Fruit fly (Drosophila melanogaster) whole organism, embryonic: ENCODE measurements around the gene eIF3l.

Source experiments
- Adf1 ChIP-seq: fragments of 200-800 bp; sonication (Bioruptor generic); IDR thresholded peaks from 2 replicates; pipeline ENCODE4 v1.3.6; 2022; ENCODE audit warnings: missing biosample characterization, missing genetic modification characterization
- Antp ChIP-seq: fragments of 200-800 bp; sonication (Bioruptor generic); optimal IDR thresholded peaks from 3 replicates; lab custom pipeline; 2016; ENCODE audit warnings: missing biosample characterization, missing genetic modification characterization
- Atf-2 ChIP-seq: fragments of 200-800 bp; sonication (Bioruptor generic); optimal IDR thresholded peaks from 2 replicates; lab custom pipeline; 2016; ENCODE audit warnings: missing biosample characterization, missing genetic modification characterization
- CG12744 ChIP-seq: fragments of 200-800 bp; sonication (Bioruptor generic); optimal IDR thresholded peaks from 2 replicates; lab custom pipeline; 2016; ENCODE audit warnings: missing biosample characterization, missing genetic modification characterization
- CG14441 ChIP-seq: fragments of 200-800 bp; sonication (Bioruptor generic); IDR thresholded peaks from 2 replicates; pipeline ENCODE4 v1.3.6; 2022; ENCODE audit warnings: missing biosample characterization, missing genetic modification characterization
- CG16863 ChIP-seq: fragments of 200-800 bp; sonication (Bioruptor generic); optimal IDR thresholded peaks from 3 replicates; lab custom pipeline; 2016; ENCODE audit warnings: missing biosample characterization, missing genetic modification characterization
- CG17328 ChIP-seq: fragments of 200-800 bp; sonication (Bioruptor generic); IDR thresholded peaks from 2 replicates; pipeline ENCODE4 v1.3.6; 2022; ENCODE audit warnings: missing biosample characterization, missing genetic modification characterization
- CG17361 ChIP-seq: fragments of 200-800 bp; sonication (Bioruptor generic); IDR thresholded peaks from 3 replicates; pipeline ENCODE4 v1.3.6; 2022; ENCODE audit warnings: missing biosample characterization, missing genetic modification characterization
- CG30403 ChIP-seq: fragments of 200-800 bp; sonication (Bioruptor generic); optimal IDR thresholded peaks from 3 replicates; lab custom pipeline; 2016; ENCODE audit warnings: missing biosample characterization, missing genetic modification characterization
- CG32767 ChIP-seq: fragments of 200-800 bp; sonication (Bioruptor generic); IDR thresholded peaks from 2 replicates; pipeline ENCODE4 v1.3.6; 2022; ENCODE audit warnings: missing biosample characterization, missing genetic modification characterization
- CG32772 ChIP-seq: fragments of 200-800 bp; sonication (Bioruptor generic); IDR thresholded peaks from 2 replicates; pipeline ENCODE4 v1.3.6; 2022; ENCODE audit warnings: missing biosample characterization, missing genetic modification characterization
- CG33557 ChIP-seq: fragments of 200-800 bp; sonication (Bioruptor generic); optimal IDR thresholded peaks from 2 replicates; lab custom pipeline; 2019; ENCODE audit warnings: missing biosample characterization, mild to moderate bottlenecking, missing genetic modification characterization, moderate library complexity
- CG3995 ChIP-seq: fragments of 200-800 bp; sonication (Bioruptor generic); optimal IDR thresholded peaks from 3 replicates; lab custom pipeline; 2016; ENCODE audit warnings: missing biosample characterization, missing genetic modification characterization
- CG4328 ChIP-seq: fragments of 200-800 bp; sonication (Bioruptor generic); optimal IDR thresholded peaks from 3 replicates; lab custom pipeline; 2017; ENCODE audit warnings: missing biosample characterization, missing genetic modification reagents, missing genetic modification characterization
- CG4707 ChIP-seq: fragments of 200-800 bp; sonication (Bioruptor generic); optimal IDR thresholded peaks from 2 replicates; lab custom pipeline; 2018; ENCODE audit warnings: missing biosample characterization, mild to moderate bottlenecking, missing genetic modification characterization, moderate library complexity
- CG5953 ChIP-seq: fragments of 200-800 bp; sonication (Bioruptor generic); IDR thresholded peaks from 2 replicates; pipeline ENCODE4 v1.3.6; 2022; ENCODE audit warnings: missing biosample characterization, missing genetic modification characterization
- CG6175 ChIP-seq: fragments of 200-800 bp; sonication (Bioruptor generic); IDR thresholded peaks from 3 replicates; pipeline ENCODE4 v1.3.6; 2022; ENCODE audit warnings: missing biosample characterization, missing genetic modification characterization
- CG6254 ChIP-seq: fragments of 200-800 bp; sonication (Bioruptor generic); optimal IDR thresholded peaks from 3 replicates; lab custom pipeline; 2017; ENCODE audit warnings: mild to moderate bottlenecking, missing biosample characterization, missing genetic modification reagents, missing genetic modification characterization
- CG6765 ChIP-seq: fragments of 200-800 bp; sonication (Bioruptor generic); optimal IDR thresholded peaks from 3 replicates; lab custom pipeline; 2017; ENCODE audit warnings: missing biosample characterization, mild to moderate bottlenecking, missing genetic modification characterization
- CG6854 ChIP-seq: fragments of 200-800 bp; sonication (Bioruptor generic); optimal IDR thresholded peaks from 3 replicates; lab custom pipeline; 2017; ENCODE audit warnings: missing biosample characterization, mild to moderate bottlenecking, missing genetic modification characterization
- CG7556 ChIP-seq: fragments of 200-800 bp; sonication (Bioruptor generic); optimal IDR thresholded peaks from 2 replicates; lab custom pipeline; 2017; ENCODE audit warnings: missing biosample characterization, mild to moderate bottlenecking, missing genetic modification characterization
- CG9609 ChIP-seq: fragments of 200-800 bp; sonication (Bioruptor generic); optimal IDR thresholded peaks from 3 replicates; lab custom pipeline; 2016; ENCODE audit warnings: missing biosample characterization, missing genetic modification characterization
- Fer1 ChIP-seq: fragments of 200-800 bp; sonication (Bioruptor generic); optimal IDR thresholded peaks from 2 replicates; lab custom pipeline; 2017; ENCODE audit warnings: missing biosample characterization, mild to moderate bottlenecking, missing genetic modification characterization
- H15 ChIP-seq: fragments of 200-800 bp; sonication (Bioruptor generic); IDR thresholded peaks from 3 replicates; pipeline ENCODE4 v1.3.6; 2022; ENCODE audit warnings: missing biosample characterization, missing genetic modification characterization
- Hsf ChIP-seq: fragments of 200-800 bp; sonication (Bioruptor generic); optimal IDR thresholded peaks from 3 replicates; lab custom pipeline; 2016; ENCODE audit warnings: missing biosample characterization, missing genetic modification characterization
- Kr ChIP-seq: fragments of 200-800 bp; sonication (Bioruptor generic); optimal IDR thresholded peaks from 2 replicates; lab custom pipeline; 2017; ENCODE audit warnings: missing biosample characterization, mild to moderate bottlenecking, missing genetic modification characterization
- NFAT ChIP-seq: fragments of 200-800 bp; sonication (Bioruptor generic); IDR thresholded peaks from 2 replicates; pipeline ENCODE4 v1.3.6; 2022; ENCODE audit warnings: missing biosample characterization, missing genetic modification characterization
- Oli ChIP-seq: fragments of 200-800 bp; sonication (Bioruptor generic); optimal IDR thresholded peaks from 2 replicates; lab custom pipeline; 2018; ENCODE audit warnings: missing biosample characterization, mild to moderate bottlenecking, missing genetic modification characterization, moderate library complexity
- Ptx1 ChIP-seq: fragments of 200-800 bp; sonication (Bioruptor generic); IDR thresholded peaks from 2 replicates; pipeline ENCODE4 v1.3.6; 2022; ENCODE audit warnings: missing biosample characterization, missing genetic modification characterization
- Rx ChIP-seq: fragments of 200-800 bp; sonication (Bioruptor generic); IDR thresholded peaks from 2 replicates; pipeline ENCODE4 v1.3.6; 2022; ENCODE audit warnings: missing biosample characterization, missing genetic modification characterization
- az2 ChIP-seq: fragments of 200-800 bp; sonication (Bioruptor generic); optimal IDR thresholded peaks from 3 replicates; lab custom pipeline; 2016; ENCODE audit warnings: missing biosample characterization, missing genetic modification characterization
- ci ChIP-seq: fragments of 200-800 bp; sonication (Bioruptor generic); IDR thresholded peaks from 3 replicates; pipeline ENCODE4 v1.3.6; 2022; ENCODE audit warnings: missing biosample characterization, missing genetic modification characterization
- crp ChIP-seq, 2 experiments: fragments of 200-800 bp; sonication (Bioruptor generic); optimal IDR thresholded peaks; 2 replicates in 1 of 2; 3 replicates in 1 of 2; lab custom pipeline; 2017; ENCODE audit warnings: missing biosample characterization in 2 of 2, missing genetic modification characterization in 2 of 2, mild to moderate bottlenecking in 1 of 2, moderate library complexity in 1 of 2
- ems ChIP-seq: fragments of 200-800 bp; sonication (Bioruptor generic); optimal IDR thresholded peaks from 3 replicates; lab custom pipeline; 2016; ENCODE audit warnings: missing biosample characterization, missing genetic modification characterization
- gem ChIP-seq: fragments of 200-800 bp; sonication (Bioruptor generic); optimal IDR thresholded peaks from 2 replicates; lab custom pipeline; 2019; ENCODE audit warnings: missing biosample characterization, mild to moderate bottlenecking, missing genetic modification characterization, moderate library complexity
- gsb-n ChIP-seq: fragments of 200-800 bp; sonication (Bioruptor generic); optimal IDR thresholded peaks from 3 replicates; lab custom pipeline; 2018; ENCODE audit warnings: missing biosample characterization, mild to moderate bottlenecking, missing genetic modification characterization
- her ChIP-seq: fragments of 200-800 bp; sonication (Bioruptor generic); optimal IDR thresholded peaks from 2 replicates; lab custom pipeline; 2016; ENCODE audit warnings: missing biosample characterization, missing genetic modification characterization
- kay ChIP-seq: fragments of 200-800 bp; sonication (Bioruptor generic); optimal IDR thresholded peaks from 2 replicates; lab custom pipeline; 2016; ENCODE audit warnings: missing biosample characterization, missing genetic modification characterization
- kni ChIP-seq: fragments of 200-800 bp; sonication (Bioruptor generic); optimal IDR thresholded peaks from 3 replicates; lab custom pipeline; 2017; ENCODE audit warnings: mild to moderate bottlenecking, missing biosample characterization, missing genetic modification reagents, missing genetic modification characterization
- lov ChIP-seq, 2 experiments: fragments of 200-800 bp in 1 of 2; fragments of >200 bp in 1 of 2; sonication (Bioruptor generic) in 1 of 2; IDR thresholded peaks in 1 of 2; optimal IDR thresholded peaks in 1 of 2; 2 replicates in 1 of 2; 3 replicates in 1 of 2; pipeline versions ENCODE4 v1.3.6 to Lab custom; 2017 to 2022; ENCODE audit warnings: missing biosample characterization in 1 of 2, missing genetic modification characterization in 1 of 2
- mam ChIP-seq: fragments of 200-800 bp; sonication (Bioruptor generic); optimal IDR thresholded peaks from 3 replicates; lab custom pipeline; 2016; ENCODE audit warnings: missing biosample characterization, missing genetic modification characterization
- odd ChIP-seq: fragments of 200-800 bp; sonication (Bioruptor generic); optimal IDR thresholded peaks from 2 replicates; lab custom pipeline; 2017; ENCODE audit warnings: missing biosample characterization, mild to moderate bottlenecking, missing genetic modification characterization
- pan ChIP-seq, 4 experiments: fragments of >200 bp in 3 of 4; fragments of 200-800 bp in 1 of 4; sonication (Bioruptor generic) in 1 of 4; optimal IDR thresholded peaks in 3 of 4; IDR thresholded peaks in 1 of 4; 2 replicates each; pipeline versions ENCODE4 v1.3.6 to Lab custom; 2017 to 2022; ENCODE audit warnings: missing biosample characterization in 2 of 4, missing genetic modification characterization in 2 of 4, mixed read lengths in 1 of 4
- peb ChIP-seq: fragments of 200-800 bp; sonication (Bioruptor generic); IDR thresholded peaks from 2 replicates; pipeline ENCODE4 v1.3.6; 2022; ENCODE audit warnings: missing biosample characterization, missing genetic modification characterization
- seq ChIP-seq: fragments of 200-800 bp; sonication (Bioruptor generic); IDR thresholded peaks from 2 replicates; pipeline ENCODE4 v1.3.6; 2022; ENCODE audit warnings: missing biosample characterization, missing genetic modification characterization
- shn ChIP-seq: fragments of 200-800 bp; sonication (Bioruptor generic); optimal IDR thresholded peaks from 3 replicates; lab custom pipeline; 2016; ENCODE audit warnings: missing biosample characterization, missing genetic modification characterization
- slp2 ChIP-seq: fragments of 200-800 bp; sonication (Bioruptor generic); optimal IDR thresholded peaks from 2 replicates; lab custom pipeline; 2016; ENCODE audit warnings: missing biosample characterization, missing genetic modification characterization
- ssp ChIP-seq: fragments of 200-800 bp; sonication (Bioruptor generic); IDR thresholded peaks from 2 replicates; pipeline ENCODE4 v1.3.6; 2022; ENCODE audit warnings: missing biosample characterization, missing genetic modification characterization
- ttk ChIP-seq: fragments of 200-800 bp; sonication (Bioruptor generic); IDR thresholded peaks from 2 replicates; pipeline ENCODE4 v2.1.2; 2022; ENCODE audit warnings: missing biosample characterization, missing genetic modification characterization
- unc-4 ChIP-seq: fragments of 200-800 bp; sonication (Bioruptor generic); IDR thresholded peaks from 2 replicates; pipeline ENCODE4 v1.3.6; 2022; ENCODE audit warnings: missing biosample characterization, missing genetic modification characterization; ENCODE audit not compliant: partially characterized antibody
- vvl ChIP-seq: fragments of 200-800 bp; sonication (Bioruptor generic); IDR thresholded peaks from 2 replicates; pipeline ENCODE4 v1.3.6; 2022; ENCODE audit warnings: missing biosample characterization, missing genetic modification characterization

Gene eIF3l

dm6 chr3L:12163693-12164092 is 17.8 kb upstream of the eIF3l start, which contains the start of gene CG9760 (continued):
- TF ChIP-seq kay (GFP tag; lab: Kevin White, UChicago) = no peak
- peak; percentile 31; the same call in 1 of the 2 replicates for TF ChIP-seq vvl (GFP tag; lab: Robert Waterston, UW)
- no peak for TF ChIP-seq gsb-n
- TF ChIP-seq her (GFP tag; lab: Kevin White, UChicago) = no peak
- 0 out of 2 replicates have a peak, but pooled peaks have one; percentile 12 for TF ChIP-seq NFAT
- TF ChIP-seq pan (optimal IDR thresholded peaks at IDR 0.05; lab: Kevin White, UChicago) = no peak
- peak in 1 of 2 experiments; percentile 52 for TF ChIP-seq pan (GFP tag; optimal IDR thresholded peaks at IDR 0.05 in 1 of 2, IDR thresholded peaks at IDR 0.05 in 1 of 2)
- TF ChIP-seq CG7556 = no peak
- no peak for TF ChIP-seq CG9609 (GFP tag; lab: Kevin White, UChicago)
- 0 out of 2 replicates have a peak, but pooled peaks have one; percentile 34 for TF ChIP-seq ttk (GFP tag; lab: Robert Waterston, UW)
- TF ChIP-seq Kr = no peak
- TF ChIP-seq gem (tag; lab: Kevin White, UChicago) = peak; percentile 21
- TF ChIP-seq CG32772 (GFP tag; lab: Robert Waterston, UW) = peak; percentile 26; the same call in 1 of the 2 replicates
- TF ChIP-seq ci (GFP tag; lab: Robert Waterston, UW) = peak; percentile 67
- no peak for TF ChIP-seq seq (GFP tag; lab: Robert Waterston, UW)
- TF ChIP-seq CG16863 = no peak
- no peak for TF ChIP-seq CG6175 (GFP tag; lab: Robert Waterston, UW)
- no peak for TF ChIP-seq CG6765 (GFP tag; lab: Kevin White, UChicago)
- TF ChIP-seq Rx (GFP tag; lab: Robert Waterston, UW) = 0 out of 2 replicates have a peak, but pooled peaks have one; percentile 22
- no peak for TF ChIP-seq CG6254 (GFP tag; lab: Kevin White, UChicago)
- TF ChIP-seq peb (GFP tag; lab: Robert Waterston, UW) = peak; percentile 6; the same call in 1 of the 2 replicates
- no peak for TF ChIP-seq lov (optimal IDR thresholded peaks at IDR 0.05; lab: Kevin White, UChicago)
- 0 out of 3 replicates have a peak, but pooled peaks have one; percentile 35 for TF ChIP-seq lov (GFP tag; IDR thresholded peaks at IDR 0.05; lab: Robert Waterston, UW)
- TF ChIP-seq CG30403 (GFP tag; lab: Kevin White, UChicago) = no peak
- TF ChIP-seq CG3995 = no peak
- no peak for TF ChIP-seq Fer1 (GFP tag; lab: Kevin White, UChicago)
- no peak for TF ChIP-seq CG33557 (GFP tag; lab: Kevin White, UChicago)
- peak; percentile 47 for TF ChIP-seq CG14441
- TF ChIP-seq Adf1 (GFP tag; lab: Robert Waterston, UW) = peak; percentile 40; the same call in 1 of the 2 replicates
- no peak for TF ChIP-seq CG12744 (GFP tag; lab: Kevin White, UChicago)
- no peak for TF ChIP-seq shn (GFP tag; lab: Kevin White, UChicago)
- peak; percentile 55 for TF ChIP-seq CG17328 (GFP tag; lab: Robert Waterston, UW)
- TF ChIP-seq slp2 (GFP tag; lab: Kevin White, UChicago) = no peak
- TF ChIP-seq Oli = peak; percentile 12
- TF ChIP-seq Atf-2 (GFP tag; lab: Kevin White, UChicago) = no peak
- TF ChIP-seq crp (GFP tag; optimal IDR thresholded peaks at IDR 0.05; lab: Kevin White, UChicago) = peak in 1 of 2 experiments; percentile 53
- TF ChIP-seq Hsf (GFP tag; lab: Kevin White, UChicago) = peak; percentile 1
- TF ChIP-seq, all 482 proteins: peak for 46

- 0 out of 3 replicates have a peak, but pooled peaks have one; percentile 25 for TF ChIP-seq H15 (GFP tag; lab: Robert Waterston, UW)
- no peak; the same call in 1 of the 3 replicates for TF ChIP-seq CG17361 (GFP tag; lab: Robert Waterston, UW)
- TF ChIP-seq CG4707 (GFP tag; lab: Kevin White, UChicago) = no peak
- peak; percentile 38 for TF ChIP-seq ssp
- no peak for TF ChIP-seq CG6854 (GFP tag; lab: Kevin White, UChicago)
- TF ChIP-seq Ptx1 = peak; percentile 36; the same call in 1 of the 2 replicates
- no peak for TF ChIP-seq ems (GFP tag; lab: Kevin White, UChicago)
- TF ChIP-seq unc-4 (GFP tag; lab: Robert Waterston, UW) = no peak
- TF ChIP-seq CG32767 (GFP tag; lab: Robert Waterston, UW) = no peak
- no peak for TF ChIP-seq odd (GFP tag; lab: Kevin White, UChicago)
- TF ChIP-seq mam (GFP tag; lab: Kevin White, UChicago) = no peak
- TF ChIP-seq CG5953 (GFP tag; lab: Robert Waterston, UW) = no peak
- no peak for TF ChIP-seq az2 (GFP tag; lab: Kevin White, UChicago)
- no peak for TF ChIP-seq kni (GFP tag; lab: Kevin White, UChicago)
- TF ChIP-seq Antp (GFP tag; lab: Kevin White, UChicago) = no peak
- no peak for TF ChIP-seq CG4328 (GFP tag; lab: Kevin White, UChicago)
Observed at dm6 chr3L:12163082-12163481, 17.2 kb upstream of the eIF3l start.
